Worm (Caenorhabditis elegans) whole organism, L4 larva: ENCODE results near the gene B0244.10.

Experiments
- F10B5.3 ChIP-seq: sonication (generic microtip); optimal IDR thresholded peaks from 2 replicates; lab custom pipeline; 2016; ENCODE audit warnings: mild to moderate bottlenecking, missing genetic modification characterization, missing compliant biosample characterization
- F26F4.8 ChIP-seq: fragments of 200-800 bp; sonication (Bioruptor generic); conservative IDR thresholded peaks from 2 replicates; pipeline ENCODE4 v1.3.6; 2022; ENCODE audit warnings: missing genetic modification characterization, missing compliant biosample characterization
- F37D6.2 ChIP-seq: sonication (generic microtip); optimal IDR thresholded peaks from 2 replicates; lab custom pipeline; 2016; ENCODE audit warnings: mild to moderate bottlenecking, missing genetic modification characterization, missing compliant biosample characterization
- R02D3.7 ChIP-seq: fragments of 150-350 bp; sonication (generic microtip); optimal IDR thresholded peaks from 3 replicates; lab custom pipeline; 2014; ENCODE audit warnings: missing biosample characterization, missing genetic modification characterization
- T26A8.4 ChIP-seq: fragments of 200-800 bp; sonication (Bioruptor generic); IDR thresholded peaks from 2 replicates; pipeline ENCODE4 v1.3.6; 2022; ENCODE audit warnings: missing genetic modification characterization, missing compliant biosample characterization
- Y105C5A.15 ChIP-seq: fragments of 200-800 bp; sonication (Bioruptor generic); IDR thresholded peaks from 2 replicates; pipeline ENCODE4 v1.3.6; 2022; ENCODE audit warnings: missing genetic modification characterization, missing compliant biosample characterization
- Y5F2A.4 ChIP-seq: fragments of 200-800 bp; sonication (Bioruptor generic); optimal IDR thresholded peaks from 2 replicates; lab custom pipeline; 2018; ENCODE audit warnings: mild to moderate bottlenecking, missing genetic modification characterization, missing compliant biosample characterization
- ceh-20 ChIP-seq: fragments of 200-800 bp; sonication (Bioruptor generic); IDR thresholded peaks from 2 replicates; pipeline ENCODE4 v1.3.6; 2022; ENCODE audit warnings: missing genetic modification reagents, missing genetic modification characterization, missing compliant biosample characterization
- ceh-28 ChIP-seq: fragments of 150-350 bp; optimal IDR thresholded peaks from 2 replicates; lab custom pipeline; 2014; ENCODE audit warnings: missing biosample characterization, missing genetic modification reagents, missing genetic modification characterization
- ceh-32 ChIP-seq: sonication (generic microtip); optimal IDR thresholded peaks from 2 replicates; lab custom pipeline; 2016; ENCODE audit warnings: mild to moderate bottlenecking, missing genetic modification characterization, missing compliant biosample characterization; ENCODE audit not compliant: poor library complexity
- ceh-62 ChIP-seq: sonication (generic microtip); optimal IDR thresholded peaks from 2 replicates; lab custom pipeline; 2017; ENCODE audit warnings: missing biosample characterization, missing genetic modification characterization
- ceh-82 ChIP-seq: sonication (generic microtip); optimal IDR thresholded peaks from 2 replicates; lab custom pipeline; 2017; ENCODE audit warnings: missing biosample characterization, missing genetic modification characterization
- cey-2 ChIP-seq: sonication (generic microtip); optimal IDR thresholded peaks from 3 replicates; lab custom pipeline; 2017; ENCODE audit warnings: missing genetic modification characterization, mild to moderate bottlenecking, missing compliant biosample characterization, antibody characterized with exemption, borderline replicate concordance; ENCODE audit not compliant: insufficient read depth
- ctbp-1 ChIP-seq: fragments of 200-800 bp; sonication (Bioruptor generic); IDR thresholded peaks from 2 replicates; pipeline ENCODE4 v1.3.6; 2022; ENCODE audit warnings: missing genetic modification reagents, missing genetic modification characterization, missing compliant biosample characterization
- daf-12 ChIP-seq: fragments of 150-350 bp; optimal IDR thresholded peaks from 2 replicates; lab custom pipeline; 2014; ENCODE audit warnings: missing biosample characterization, missing genetic modification reagents, missing genetic modification characterization
- daf-16 ChIP-seq, 3 experiments: sonication (generic microtip); optimal IDR thresholded peaks; 2 replicates each; lab custom pipeline; 2016 to 2017; ENCODE audit warnings: missing genetic modification characterization in 3 of 3, missing genetic modification reagents in 3 of 3, mild to moderate bottlenecking in 2 of 3, missing compliant biosample characterization in 2 of 3, missing biosample characterization in 1 of 3, moderate library complexity in 1 of 3
- daf-19 ChIP-seq: fragments of 200-800 bp; sonication (Bioruptor generic); conservative IDR thresholded peaks from 2 replicates; pipeline ENCODE4 v1.3.6; 2022; ENCODE audit warnings: missing genetic modification characterization, missing compliant biosample characterization
- dmd-6 ChIP-seq: fragments of 200-800 bp; sonication (Bioruptor generic); IDR thresholded peaks from 2 replicates; pipeline ENCODE4 v1.3.6; 2022; ENCODE audit warnings: missing genetic modification reagents, missing genetic modification characterization, missing compliant biosample characterization
- duxl-1 ChIP-seq: sonication (generic microtip); optimal IDR thresholded peaks from 2 replicates; lab custom pipeline; 2016; ENCODE audit warnings: mild to moderate bottlenecking, missing genetic modification characterization, moderate library complexity, missing compliant biosample characterization; ENCODE audit not compliant: poor library complexity
- egl-27 ChIP-seq: sonication (generic microtip); optimal IDR thresholded peaks from 3 replicates; lab custom pipeline; 2017; ENCODE audit warnings: missing biosample characterization, missing genetic modification reagents, missing genetic modification characterization
- egl-43 ChIP-seq: fragments of 200-800 bp; sonication (Bioruptor generic); IDR thresholded peaks from 2 replicates; pipeline ENCODE4 v1.3.6; 2022; ENCODE audit warnings: missing genetic modification reagents, missing genetic modification characterization, missing compliant biosample characterization
- fkh-10 ChIP-seq: fragments of 150-350 bp; optimal IDR thresholded peaks from 2 replicates; lab custom pipeline; 2014; ENCODE audit warnings: missing biosample characterization, missing genetic modification reagents, missing genetic modification characterization
- fos-1 ChIP-seq: fragments of 150-350 bp; optimal IDR thresholded peaks from 2 replicates; lab custom pipeline; 2014; ENCODE audit warnings: missing biosample characterization, missing genetic modification characterization
- gei-8 ChIP-seq: fragments of 200-800 bp; sonication (Bioruptor generic); optimal IDR thresholded peaks from 2 replicates; lab custom pipeline; 2018; ENCODE audit warnings: mild to moderate bottlenecking, missing genetic modification characterization, missing compliant biosample characterization
- hlh-11 ChIP-seq: fragments of 200-800 bp; sonication (Bioruptor generic); optimal IDR thresholded peaks from 2 replicates; lab custom pipeline; 2018; ENCODE audit warnings: mild to moderate bottlenecking, missing genetic modification characterization, missing compliant biosample characterization
- hlh-30 ChIP-seq: sonication (generic microtip); optimal IDR thresholded peaks from 2 replicates; lab custom pipeline; 2017; ENCODE audit warnings: antibody characterized with exemption, mild to moderate bottlenecking, missing genetic modification characterization, missing compliant biosample characterization; ENCODE audit not compliant: insufficient read depth
- hmg-1.1 ChIP-seq: fragments of 200-800 bp; sonication (Bioruptor generic); IDR thresholded peaks from 2 replicates; pipeline ENCODE4 v1.3.6; 2022; ENCODE audit warnings: missing genetic modification reagents, missing genetic modification characterization, missing compliant biosample characterization
- lim-7 ChIP-seq: fragments of 200-800 bp; sonication (Bioruptor generic); IDR thresholded peaks from 2 replicates; pipeline ENCODE4 v1.3.6; 2022; ENCODE audit warnings: missing genetic modification characterization, missing compliant biosample characterization
- lin-1 ChIP-seq: fragments of 200-800 bp; sonication (Bioruptor generic); IDR thresholded peaks from 2 replicates; pipeline ENCODE4 v1.3.6; 2022; ENCODE audit warnings: missing genetic modification reagents, missing genetic modification characterization, missing compliant biosample characterization
- lin-29 ChIP-seq: fragments of 200-800 bp; sonication (Bioruptor generic); IDR thresholded peaks from 2 replicates; pipeline ENCODE4 v1.3.6; 2022; ENCODE audit warnings: missing genetic modification reagents, missing genetic modification characterization, missing compliant biosample characterization
- lir-3 ChIP-seq: sonication (generic microtip); optimal IDR thresholded peaks from 2 replicates; lab custom pipeline; 2016; ENCODE audit warnings: mild to moderate bottlenecking, missing genetic modification characterization, missing compliant biosample characterization
- lsy-2 ChIP-seq, 2 experiments: fragments of 150-350 bp in 1 of 2; sonication (generic microtip) in 1 of 2; optimal IDR thresholded peaks; 2 replicates each; lab custom pipeline; 2014 to 2017; ENCODE audit warnings: missing biosample characterization in 2 of 2, missing genetic modification characterization in 2 of 2
- madf-9 ChIP-seq: fragments of 200-800 bp; sonication (Bioruptor generic); conservative IDR thresholded peaks from 2 replicates; pipeline ENCODE4 v1.3.6; 2022; ENCODE audit warnings: missing genetic modification reagents, missing genetic modification characterization, missing compliant biosample characterization
- mdl-1 ChIP-seq, 2 experiments: fragments of 150-350 bp in 1 of 2; sonication (generic microtip) in 1 of 2; optimal IDR thresholded peaks; 2 replicates each; lab custom pipeline; 2014 to 2017; ENCODE audit warnings: missing biosample characterization in 2 of 2, missing genetic modification characterization in 2 of 2
- mxl-3 ChIP-seq: fragments of 200-800 bp; sonication (Bioruptor generic); optimal IDR thresholded peaks from 2 replicates; lab custom pipeline; 2018; ENCODE audit warnings: mild to moderate bottlenecking, missing genetic modification characterization, missing compliant biosample characterization
- nhr-11 ChIP-seq: fragments of 150-350 bp; optimal IDR thresholded peaks from 2 replicates; lab custom pipeline; 2014; ENCODE audit warnings: missing biosample characterization, missing genetic modification characterization
- nhr-28 ChIP-seq: fragments of 150-350 bp; optimal IDR thresholded peaks from 2 replicates; lab custom pipeline; 2014; ENCODE audit warnings: missing biosample characterization, missing genetic modification characterization
- nhr-42 ChIP-seq: fragments of 200-800 bp; sonication (Bioruptor generic); IDR thresholded peaks from 2 replicates; pipeline ENCODE4 v1.3.6; 2022; ENCODE audit warnings: missing genetic modification characterization, missing compliant biosample characterization
- nhr-48 ChIP-seq: sonication (generic microtip); optimal IDR thresholded peaks from 2 replicates; lab custom pipeline; 2016; ENCODE audit warnings: mild to moderate bottlenecking, missing genetic modification characterization, missing compliant biosample characterization
- nhr-6 ChIP-seq: fragments of 150-350 bp; optimal IDR thresholded peaks from 2 replicates; lab custom pipeline; 2014; ENCODE audit warnings: missing biosample characterization, missing genetic modification characterization
- nhr-76 ChIP-seq: fragments of 150-350 bp; optimal IDR thresholded peaks from 2 replicates; lab custom pipeline; 2014; ENCODE audit warnings: missing biosample characterization, missing genetic modification characterization
- pha-4 ChIP-seq, 2 experiments: fragments of 150-350 bp in 1 of 2; fragments of 200-800 bp in 1 of 2; sonication (Bioruptor generic) in 1 of 2; IDR thresholded peaks in 1 of 2; optimal IDR thresholded peaks in 1 of 2; 2 replicates each; pipeline versions ENCODE4 v1.3.6 to Lab custom; 2014 to 2022; ENCODE audit warnings: missing genetic modification characterization in 2 of 2, missing genetic modification reagents in 2 of 2, missing biosample characterization in 1 of 2, missing compliant biosample characterization in 1 of 2
- php-3 ChIP-seq: fragments of 200-800 bp; sonication (Bioruptor generic); IDR thresholded peaks from 2 replicates; pipeline ENCODE4 v1.3.6; 2022; ENCODE audit warnings: missing genetic modification reagents, missing genetic modification characterization, missing compliant biosample characterization
- skn-1 ChIP-seq: fragments of 150-350 bp; optimal IDR thresholded peaks from 2 replicates; lab custom pipeline; 2014; ENCODE audit warnings: missing biosample characterization, missing genetic modification characterization
- snpc-1.2 ChIP-seq: fragments of 200-800 bp; sonication (Bioruptor generic); IDR thresholded peaks from 2 replicates; pipeline ENCODE4 v1.3.6; 2022; ENCODE audit warnings: missing genetic modification reagents, missing genetic modification characterization, missing compliant biosample characterization
- spr-1 ChIP-seq: sonication (generic microtip); optimal IDR thresholded peaks from 2 replicates; lab custom pipeline; 2016; ENCODE audit warnings: mild to moderate bottlenecking, missing genetic modification characterization, missing compliant biosample characterization
- tra-1 ChIP-seq: fragments of 200-800 bp; sonication (Bioruptor generic); IDR thresholded peaks from 2 replicates; pipeline ENCODE4 v1.3.6; 2022; ENCODE audit warnings: missing genetic modification reagents, missing genetic modification characterization, missing compliant biosample characterization
- zfp-2 ChIP-seq: sonication (generic microtip); optimal IDR thresholded peaks from 2 replicates; lab custom pipeline; 2016; ENCODE audit warnings: mild to moderate bottlenecking, missing genetic modification characterization, missing compliant biosample characterization
- zip-2 ChIP-seq: fragments of 150-350 bp; optimal IDR thresholded peaks from 2 replicates; lab custom pipeline; 2014; ENCODE audit warnings: missing biosample characterization, missing genetic modification characterization

Gene B0244.10

ce11 chrIII:5769726-5770235, 34.8 kb downstream of the B0244.10 start, which contains the start of gene cutl-23 (continued):
- TF ChIP-seq daf-16 (GFP tag; optimal IDR thresholded peaks at IDR 0.05; lab: Kevin White, UChicago), result peak in 1 of 2 experiments; percentile 34
- no peak for TF ChIP-seq daf-16 (tag; optimal IDR thresholded peaks at IDR 0.05; lab: Kevin White, UChicago)
- no peak for TF ChIP-seq ceh-28 (tag; lab: Kevin White, UChicago)
- TF ChIP-seq lim-7, result peak; percentile 86
- 0 out of 2 replicates have a peak, but pooled peaks have one; percentile 54 for TF ChIP-seq Y105C5A.15 (GFP tag; lab: Robert Waterston, UW)
- no peak for TF ChIP-seq ceh-32 (tag; lab: Kevin White, UChicago)
- no peak for TF ChIP-seq nhr-42
- no peak for TF ChIP-seq ceh-82
- TF ChIP-seq nhr-28 (tag; lab: Kevin White, UChicago), result no peak
- TF ChIP-seq dmd-6 (GFP tag; lab: Robert Waterston, UW), result peak; percentile 24; the same call in 1 of the 2 replicates
- peak; percentile 51 for TF ChIP-seq mxl-3 (GFP tag; lab: Kevin White, UChicago)
- TF ChIP-seq F37D6.2 (tag; lab: Kevin White, UChicago), result no peak
- TF ChIP-seq nhr-76 (tag; lab: Kevin White, UChicago), result no peak
- TF ChIP-seq madf-9 (GFP tag; lab: Robert Waterston, UW), result peak; percentile 68
- peak; percentile 80; the same call in 1 of the 2 replicates for TF ChIP-seq F26F4.8 (GFP tag; lab: Robert Waterston, UW)
- 0 out of 2 replicates have a peak, but pooled peaks have one; percentile 29 for TF ChIP-seq lin-1 (GFP tag; lab: Robert Waterston, UW)
- no peak for TF ChIP-seq daf-12 (tag; lab: Kevin White, UChicago)
- TF ChIP-seq F10B5.3 (tag; lab: Kevin White, UChicago), result no peak
- no peak for TF ChIP-seq fos-1 (tag; lab: Kevin White, UChicago)
- peak; percentile 58; the same call in 1 of the 2 replicates for TF ChIP-seq daf-19 (GFP tag; lab: Robert Waterston, UW)
- TF ChIP-seq zfp-2 (tag; lab: Kevin White, UChicago), result no peak
- no peak for TF ChIP-seq php-3 (GFP tag; lab: Robert Waterston, UW)
- TF ChIP-seq tra-1 (GFP tag; lab: Robert Waterston, UW), result no peak
- TF ChIP-seq nhr-11, result no peak
- TF ChIP-seq lin-29 (GFP tag; lab: Robert Waterston, UW), result no peak
- no peak for TF ChIP-seq fkh-10 (GFP tag; lab: Kevin White, UChicago)
- TF ChIP-seq ceh-20 (GFP tag; lab: Robert Waterston, UW), result 0 out of 2 replicates have a peak, but pooled peaks have one; percentile 30
- TF ChIP-seq gei-8 (GFP tag; lab: Kevin White, UChicago), result no peak
- peak; percentile 69 for TF ChIP-seq lir-3 (tag; lab: Kevin White, UChicago)
- TF ChIP-seq mdl-1 (tag; optimal IDR thresholded peaks at IDR 0.05; lab: Kevin White, UChicago), result no peak
- TF ChIP-seq ceh-62 (tag; lab: Kevin White, UChicago), result no peak
- TF ChIP-seq spr-1 (tag; lab: Kevin White, UChicago), result no peak
- no peak for TF ChIP-seq R02D3.7 (tag; lab: Kevin White, UChicago)
- TF ChIP-seq T26A8.4 (GFP tag; lab: Robert Waterston, UW), result peak; percentile 60; the same call in 1 of the 2 replicates
- TF ChIP-seq cey-2, result no peak
- no peak for TF ChIP-seq nhr-6
- TF ChIP-seq hlh-11 (tag; lab: Kevin White, UChicago), result peak; percentile 19
- no peak for TF ChIP-seq nhr-48 (tag; lab: Kevin White, UChicago)
- TF ChIP-seq zip-2 (tag; lab: Kevin White, UChicago), result no peak
- TF ChIP-seq ctbp-1 (GFP tag; lab: Robert Waterston, UW), result peak; percentile 72
- TF ChIP-seq hmg-1.1 (GFP tag; lab: Robert Waterston, UW), result peak; percentile 49; the same call in 1 of the 2 replicates
- no peak for TF ChIP-seq egl-27 (tag; lab: Kevin White, UChicago)
- peak; percentile 35 for TF ChIP-seq Y5F2A.4 (GFP tag; lab: Kevin White, UChicago)
- no peak for TF ChIP-seq duxl-1 (tag; lab: Kevin White, UChicago)
- TF ChIP-seq skn-1 (tag; lab: Kevin White, UChicago), result no peak
- peak; percentile 85 for TF ChIP-seq egl-43 (GFP tag; lab: Robert Waterston, UW)
- peak; percentile 65 for TF ChIP-seq snpc-1.2 (GFP tag; lab: Robert Waterston, UW)
- TF ChIP-seq hlh-30, result no peak
- TF ChIP-seq lsy-2 (tag; optimal IDR thresholded peaks at IDR 0.05; lab: Kevin White, UChicago), result no peak
- TF ChIP-seq pha-4 (GFP tag; IDR thresholded peaks at IDR 0.05; lab: Robert Waterston, UW), result peak; percentile 83; the same call in 1 of the 2 replicates
- TF ChIP-seq pha-4 (tag; optimal IDR thresholded peaks at IDR 0.05; lab: Kevin White, UChicago), result no peak
